Worm (Caenorhabditis elegans): Measurements from ENCODE around the gene F21D12.2.

Gene F21D12.2

DNA sequence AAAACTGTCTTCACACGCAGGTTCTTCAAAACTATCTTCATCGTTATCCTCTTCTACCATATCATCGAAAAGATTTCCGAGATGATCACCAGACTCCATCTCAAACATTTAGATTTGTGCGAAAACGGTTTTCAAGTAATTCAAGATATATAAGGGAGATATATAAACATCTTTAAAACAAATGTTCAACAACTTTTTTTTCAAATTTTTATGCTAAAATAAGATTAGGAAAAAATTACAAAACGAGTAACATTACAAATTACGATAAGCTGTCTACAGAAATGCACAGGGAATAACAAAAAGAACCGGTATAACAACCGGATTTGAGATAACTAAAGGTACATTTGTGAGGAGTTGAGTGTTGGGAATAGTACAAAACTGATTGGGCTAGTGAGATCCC is 21.7 kb upstream of the F21D12.2 start, which contains the start of gene C30G12.6:
TSS of gene C30G12.6 (minus strand) at position 101 of the 400 bp plus-strand sequence.
- TF ChIP-seq elt-3 (tag; optimal IDR thresholded peaks at IDR 0.05) = no peak
- no peak for TF ChIP-seq ham-2 (GFP tag; optimal IDR thresholded peaks at IDR 0.05)
- no peak for TF ChIP-seq lsy-2 (tag; optimal IDR thresholded peaks at IDR 0.05)
- TF ChIP-seq nhr-237 (tag; optimal IDR thresholded peaks at IDR 0.05) = no peak
- no peak for TF ChIP-seq nhr-28 (tag; optimal IDR thresholded peaks at IDR 0.05)
- TF ChIP-seq mep-1 (tag; optimal IDR thresholded peaks at IDR 0.05) = no peak
- TF ChIP-seq unc-62 (GFP tag; optimal IDR thresholded peaks at IDR 0.05) = no peak
- TF ChIP-seq nhr-76 (tag; optimal IDR thresholded peaks at IDR 0.05) = no peak
- TF ChIP-seq unc-120 (tag; optimal IDR thresholded peaks at IDR 0.05; ENCODE audit: poor library complexity, severe bottlenecking) = no peak
- TF ChIP-seq tbx-8 (GFP tag; optimal IDR thresholded peaks at IDR 0.05) = no peak
- TF ChIP-seq ces-1 (GFP tag; optimal IDR thresholded peaks at IDR 0.05) = no peak
- no peak for TF ChIP-seq unc-39 (tag; optimal IDR thresholded peaks at IDR 0.05)
- no peak for TF ChIP-seq sem-2 (GFP tag; optimal IDR thresholded peaks at IDR 0.05)
- TF ChIP-seq nhr-2 (tag; optimal IDR thresholded peaks at IDR 0.05) = no peak
- TF ChIP-seq sptf-1 (tag; optimal IDR thresholded peaks at IDR 0.05) = no peak
- TF ChIP-seq ztf-11 (tag; optimal IDR thresholded peaks at IDR 0.05) = no peak

DNA sequence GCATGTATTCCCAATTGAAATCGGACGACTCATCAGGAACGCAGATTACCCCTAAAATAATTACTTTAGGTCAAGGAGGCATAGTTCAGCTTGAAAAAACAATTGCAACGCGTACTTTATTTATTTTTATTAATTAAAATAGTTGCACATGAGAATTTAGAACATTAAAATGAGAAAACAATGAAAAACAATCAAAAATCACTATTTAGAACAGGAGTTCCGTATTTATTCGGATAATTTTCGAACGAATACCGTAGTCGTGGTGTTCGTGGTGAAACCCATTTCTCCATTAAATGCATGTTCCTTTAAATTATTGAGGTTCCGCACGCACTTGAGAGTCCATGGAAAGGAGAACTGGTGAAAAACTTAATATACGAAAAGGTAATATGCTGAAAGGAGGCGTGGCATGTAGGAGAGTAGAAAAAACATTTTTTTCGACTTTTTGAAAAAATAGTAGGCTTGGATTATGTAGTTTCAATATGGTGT is 19.3 kb upstream of the F21D12.2 start, which contains the start of gene puf-8:
TSS of gene puf-8 (minus strand) at position 51 of the 486 bp plus-strand sequence.
- TF ChIP-seq elt-1 (tag; optimal IDR thresholded peaks at IDR 0.05; ENCODE audit: borderline replicate concordance, insufficient read depth) = no peak
- no peak for TF ChIP-seq unc-39 (tag; optimal IDR thresholded peaks at IDR 0.05)

DNA sequence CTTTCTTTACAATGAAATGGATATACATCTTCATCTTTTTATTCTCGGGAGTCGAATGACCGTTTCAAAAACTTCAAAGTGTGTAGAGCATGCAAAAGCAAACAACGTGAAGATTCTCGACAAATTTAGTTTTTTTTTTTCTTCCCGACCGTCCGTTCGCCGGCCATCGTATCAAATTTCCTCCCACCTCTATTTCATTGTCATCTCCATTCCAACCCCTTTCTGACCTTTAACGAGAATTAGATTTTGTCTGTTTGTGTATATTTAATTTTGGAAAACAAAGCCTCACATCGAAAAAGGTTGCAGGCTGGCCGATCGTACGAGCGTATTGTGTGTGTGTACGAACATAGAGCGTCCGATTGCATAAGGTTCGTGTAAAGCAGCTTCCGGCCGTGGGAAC is 18.5 kb upstream of the F21D12.2 start, which contains the start of gene C30G12.1:
TSS of gene C30G12.1 (plus strand) at position 301 of the 400 bp plus-strand sequence.
- TF ChIP-seq zip-8 (tag; optimal IDR thresholded peaks at IDR 0.05) = no peak
- no peak for TF ChIP-seq snpc-4 (tag; optimal IDR thresholded peaks at IDR 0.05)

DNA sequence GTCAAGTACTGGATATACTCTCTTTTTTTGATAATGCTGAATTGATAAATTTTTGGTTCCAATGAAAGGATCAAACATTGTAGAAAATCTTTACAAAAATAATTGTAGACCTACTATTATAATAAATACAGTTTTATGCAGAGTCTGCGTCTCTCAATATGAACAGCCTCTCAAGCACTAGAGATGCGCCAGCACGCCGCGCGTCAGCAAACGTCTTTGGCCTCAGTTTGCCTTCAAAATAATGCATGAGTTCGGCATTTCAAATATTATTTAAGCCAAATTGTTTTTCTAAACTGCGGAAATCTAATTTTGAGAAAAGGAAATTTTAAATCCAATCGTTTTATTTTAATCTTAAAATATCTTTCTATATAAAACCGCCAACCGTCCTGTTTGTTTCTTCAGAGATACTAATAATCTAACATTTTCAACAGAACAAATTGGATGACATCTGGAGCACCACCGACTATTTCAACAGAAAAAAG is 15.9 kb upstream of the F21D12.2 start, which contains the start of gene cul-4:
TSS of gene cul-4 (plus strand) at position 432 of the 482 bp plus-strand sequence.
- TF ChIP-seq bed-3 (GFP tag; optimal IDR thresholded peaks at IDR 0.05) (no peak), tbx-8 (GFP tag; optimal IDR thresholded peaks at IDR 0.05) (no peak), hlh-1 (tag; optimal IDR thresholded peaks at IDR 0.05) (peak; percentile 0), cnd-1 (tag; optimal IDR thresholded peaks at IDR 0.05) (peak; percentile 32), blmp-1 (tag; optimal IDR thresholded peaks at IDR 0.05) (no peak), M03D4.4 (tag; optimal IDR thresholded peaks at IDR 0.05) (peak; percentile 33), ceh-43 (GFP tag; optimal IDR thresholded peaks at IDR 0.05) (no peak), ceh-83 (GFP tag; optimal IDR thresholded peaks at IDR 0.05) (no peak), mep-1 (tag; optimal IDR thresholded peaks at IDR 0.05) (peak; percentile 29), pha-4 (tag; optimal IDR thresholded peaks at IDR 0.05) (peak; percentile 48), lin-13 (tag; optimal IDR thresholded peaks at IDR 0.05) (peak; percentile 50)

DNA sequence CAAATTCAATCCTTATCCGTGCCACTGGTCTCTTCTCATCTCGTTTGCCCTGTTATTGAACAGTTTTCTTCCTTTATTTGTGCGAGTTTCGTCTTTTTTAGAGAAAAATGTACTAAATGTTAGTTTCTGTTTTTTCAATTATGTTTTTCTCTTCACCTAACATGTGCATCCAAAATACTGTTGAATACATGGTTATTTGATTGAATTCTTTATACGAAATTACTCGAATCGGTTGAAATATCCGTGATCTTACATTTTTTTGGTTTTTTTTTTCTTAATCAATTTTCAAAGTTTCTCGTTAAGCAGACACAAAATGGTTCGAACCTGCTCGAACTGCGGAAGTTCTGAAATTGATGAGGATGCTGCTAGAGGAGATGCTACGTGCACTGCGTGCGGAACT is 12.0 kb upstream of the F21D12.2 start, which contains the start of gene brf-1:
TSS of gene brf-1 (plus strand) at position 301 of the 400 bp plus-strand sequence.
- TF ChIP-seq flh-1 (GFP tag; optimal IDR thresholded peaks at IDR 0.05) = no peak
- no peak for TF ChIP-seq tbx-8 (GFP tag; optimal IDR thresholded peaks at IDR 0.05)
- TF ChIP-seq M03D4.4 (tag; optimal IDR thresholded peaks at IDR 0.05) = no peak
- peak; percentile 37 for TF ChIP-seq zip-8 (tag; optimal IDR thresholded peaks at IDR 0.05)
- TF ChIP-seq sem-2 (GFP tag; optimal IDR thresholded peaks at IDR 0.05) = no peak

DNA sequence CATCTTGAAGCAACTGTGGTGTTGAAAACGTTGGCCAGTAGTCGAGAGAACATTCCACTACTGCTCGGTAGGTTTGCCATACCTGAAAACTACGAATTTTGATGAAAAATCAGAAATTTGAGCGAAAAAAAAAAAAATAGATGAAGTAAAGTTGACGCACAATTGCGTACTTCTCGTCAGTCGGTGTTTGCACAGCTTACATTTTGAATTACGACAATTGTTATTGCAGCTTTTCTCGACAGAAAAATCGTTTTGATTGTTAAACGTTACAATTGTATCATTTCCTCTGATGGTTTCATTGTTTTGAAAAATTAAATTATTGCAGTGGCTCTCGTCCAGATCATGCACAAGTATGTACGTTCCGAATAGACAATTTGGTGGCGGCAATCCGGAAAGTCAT is 7.5 kb upstream of the F21D12.2 start, which contains the start of the genes F45E12.5 and cnep-1:
TSS of gene F45E12.5 (minus strand) at position 93 of the 400 bp plus-strand sequence.
TSS of gene cnep-1 (plus strand) at position 326 of the 400 bp plus-strand sequence.
- TF ChIP-seq sem-2 (GFP tag; optimal IDR thresholded peaks at IDR 0.05) (no peak), mls-2 (tag; optimal IDR thresholded peaks at IDR 0.05) (no peak), zip-8 (tag; optimal IDR thresholded peaks at IDR 0.05) (no peak), unc-39 (tag; optimal IDR thresholded peaks at IDR 0.05) (no peak), nhr-76 (tag; optimal IDR thresholded peaks at IDR 0.05) (no peak)
